Worm (Caenorhabditis elegans): ENCODE measurements around the gene cest-10.

DNA sequence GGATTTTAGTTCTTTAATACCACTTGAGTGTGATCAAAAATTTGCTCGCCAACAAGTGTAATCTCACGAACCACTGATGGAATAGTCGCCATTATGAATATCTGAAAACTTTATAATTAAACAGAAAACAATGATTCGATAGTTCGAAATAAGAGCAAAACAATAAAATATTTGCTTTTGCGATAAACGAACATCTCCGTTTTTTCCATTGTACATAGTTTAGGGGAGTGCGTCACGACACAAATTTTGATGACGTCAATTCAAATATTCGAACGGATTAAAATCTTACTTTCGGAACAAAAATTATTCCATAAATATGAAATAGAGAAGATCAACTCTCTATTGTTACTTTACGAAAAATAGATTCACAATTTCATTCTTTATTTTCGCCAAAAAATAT lies 46.4 kb upstream of the cest-10 start, which contains the start of gene mutd-1:
- no peak for TF ChIP-seq ztf-4 (tag; optimal IDR thresholded peaks at IDR 0.05)
- TF ChIP-seq pqm-1 (tag; optimal IDR thresholded peaks at IDR 0.05), result no peak
- TF ChIP-seq zag-1 (tag; optimal IDR thresholded peaks at IDR 0.05), result no peak
- no peak for TF ChIP-seq ceh-82 (tag; optimal IDR thresholded peaks at IDR 0.05)
- TF ChIP-seq egl-5 (tag; optimal IDR thresholded peaks at IDR 0.05), result no peak
- no peak for TF ChIP-seq aly-2 (tag; optimal IDR thresholded peaks at IDR 0.05)
- TF ChIP-seq nhr-76 (tag; optimal IDR thresholded peaks at IDR 0.05), result no peak
- TF ChIP-seq nhr-11 (tag; optimal IDR thresholded peaks at IDR 0.05), result no peak
- no peak for TF ChIP-seq lsy-12 (tag; optimal IDR thresholded peaks at IDR 0.05)
- no peak for TF ChIP-seq ama-1 (optimal IDR thresholded peaks at IDR 0.05)
- no peak for TF ChIP-seq ztf-11 (tag; optimal IDR thresholded peaks at IDR 0.05)
- no peak for TF ChIP-seq eor-1 (tag; optimal IDR thresholded peaks at IDR 0.05)

Data from whole organism, L3 larva.